Fruit fly (Drosophila melanogaster): Measurements from ENCODE around the gene amx.

DNA sequence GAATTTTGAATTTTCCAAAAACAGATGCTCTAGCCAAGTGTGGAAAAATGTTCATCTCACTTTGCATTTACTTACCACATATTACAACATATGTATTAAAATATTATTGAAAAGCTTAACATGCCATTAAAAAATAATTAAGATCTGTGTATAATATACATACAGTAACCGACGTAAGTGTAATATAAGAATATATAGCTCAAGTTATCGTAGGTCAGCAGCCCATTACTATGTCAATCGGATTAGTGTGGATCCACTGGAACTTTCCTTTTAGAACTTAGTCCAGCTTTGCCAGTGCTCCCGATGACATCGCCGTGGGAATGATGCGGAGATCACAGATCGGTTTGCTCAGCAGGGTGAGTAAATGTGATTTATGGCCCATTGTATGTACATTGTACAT is 32.6 kb downstream of the amx start, which contains the start of gene Obp8a:
- no peak for TF ChIP-seq CG8301 (tag; optimal IDR thresholded peaks at IDR 0.05)
- no peak for TF ChIP-seq CG8159 (tag; optimal IDR thresholded peaks at IDR 0.05)
